Worm (Caenorhabditis elegans) whole organism, mixed stage, embryonic: ENCODE results near the gene F22B5.6.

Experiments used
- bed-3 ChIP-seq: fragments of 200-800 bp; sonication (Bioruptor generic); optimal IDR thresholded peaks from 3 replicates; lab custom pipeline; 2018; ENCODE audit warnings: mild to moderate bottlenecking, missing genetic modification characterization, moderate library complexity, missing compliant biosample characterization
- ceh-39 ChIP-seq: fragments of 150-350 bp; optimal IDR thresholded peaks from 2 replicates; lab custom pipeline; 2014; ENCODE audit warnings: missing biosample characterization, missing genetic modification characterization
- ceh-83 ChIP-seq: fragments of 200-800 bp; sonication (Bioruptor generic); optimal IDR thresholded peaks from 2 replicates; lab custom pipeline; 2018; ENCODE audit warnings: mild to moderate bottlenecking, missing genetic modification characterization, missing compliant biosample characterization
- ces-1 ChIP-seq: fragments of 150-350 bp; optimal IDR thresholded peaks from 2 replicates; lab custom pipeline; 2014; ENCODE audit warnings: missing biosample characterization, missing genetic modification reagents, missing genetic modification characterization
- elt-1 ChIP-seq: sonication (generic microtip); optimal IDR thresholded peaks from 2 replicates; lab custom pipeline; 2017; ENCODE audit warnings: missing genetic modification characterization, mild to moderate bottlenecking, missing compliant biosample characterization, antibody characterized with exemption, moderate library complexity, borderline replicate concordance; ENCODE audit not compliant: insufficient read depth
- elt-3 ChIP-seq: fragments of 150-350 bp; optimal IDR thresholded peaks from 2 replicates; lab custom pipeline; 2014; ENCODE audit warnings: missing biosample characterization, missing genetic modification characterization
- lin-13 ChIP-seq: fragments of 150-350 bp; optimal IDR thresholded peaks from 2 replicates; lab custom pipeline; 2014; ENCODE audit warnings: missing biosample characterization, missing genetic modification characterization
- nhr-12 ChIP-seq: fragments of 150-350 bp; optimal IDR thresholded peaks from 2 replicates; lab custom pipeline; 2014; ENCODE audit warnings: missing biosample characterization, missing genetic modification characterization
- nhr-237 ChIP-seq: fragments of 150-350 bp; optimal IDR thresholded peaks from 2 replicates; lab custom pipeline; 2014; ENCODE audit warnings: missing biosample characterization, missing genetic modification characterization
- nhr-28 ChIP-seq: fragments of 150-350 bp; optimal IDR thresholded peaks from 2 replicates; lab custom pipeline; 2014; ENCODE audit warnings: missing biosample characterization, missing genetic modification characterization
- snpc-4 ChIP-seq: fragments of 150-350 bp; optimal IDR thresholded peaks from 2 replicates; lab custom pipeline; 2014; ENCODE audit warnings: missing biosample characterization, missing genetic modification characterization
- unc-62 ChIP-seq: fragments of 150-350 bp; optimal IDR thresholded peaks from 2 replicates; lab custom pipeline; 2014; ENCODE audit warnings: missing biosample characterization, missing genetic modification reagents, missing genetic modification characterization
- ztf-11 ChIP-seq: fragments of 150-350 bp; optimal IDR thresholded peaks from 2 replicates; lab custom pipeline; 2014; ENCODE audit warnings: missing biosample characterization, missing genetic modification characterization

- no peak for TF ChIP-seq bed-3 (GFP tag; lab: Kevin White, UChicago)
- TF ChIP-seq ceh-39 (tag; lab: Kevin White, UChicago): no peak
- no peak for TF ChIP-seq nhr-237 (tag; lab: Kevin White, UChicago)
- no peak for TF ChIP-seq lin-13 (tag; lab: Kevin White, UChicago)
- TF ChIP-seq unc-62 (GFP tag; lab: Kevin White, UChicago): no peak
- no peak for TF ChIP-seq elt-3 (tag; lab: Kevin White, UChicago)
- TF ChIP-seq snpc-4: no peak
- TF ChIP-seq elt-1: no peak
- TF ChIP-seq ceh-83 (GFP tag; lab: Kevin White, UChicago): no peak
- TF ChIP-seq nhr-28 (tag; lab: Kevin White, UChicago): no peak
- no peak for TF ChIP-seq ces-1 (GFP tag; lab: Kevin White, UChicago)
- TF ChIP-seq ztf-11: no peak
- TF ChIP-seq nhr-12 (tag; lab: Kevin White, UChicago): no peak
Measured at ce11 chrII:8457438-8457837, 1.4 kb upstream of the F22B5.6 start, which contains the start of gene zyg-9.
